Worm (Caenorhabditis elegans): ENCODE results near the gene lst-2.
"Not testable (repeated sequence)": the region's sequence is repeated elsewhere in the genome, so short reads cannot be mapped to it uniquely, and the experiment has no call there.

ce11 chrX:4335950-4336349 is 47.2 kb downstream of the lst-2 start, which contains the start of gene cst-2:
- TF ChIP-seq sptf-2 (GFP tag; optimal IDR thresholded peaks at IDR 0.05); snpc-3.4 (tag; optimal IDR thresholded peaks at IDR 0.05): not testable (repeated sequence)

All from whole organism, young adult.